Worm (Caenorhabditis elegans) whole organism, L4 larva: ENCODE measurements around the gene col-39.

Source experiments
- Y5F2A.4 ChIP-seq: fragments of 200-800 bp; sonication (Bioruptor generic); optimal IDR thresholded peaks from 2 replicates; lab custom pipeline; 2018; ENCODE audit warnings: mild to moderate bottlenecking, missing genetic modification characterization, missing compliant biosample characterization
- ZK546.5 ChIP-seq, 2 experiments: sonication (generic microtip); optimal IDR thresholded peaks; 2 replicates each; lab custom pipeline; 2017; ENCODE audit warnings: missing biosample characterization in 2 of 2, missing genetic modification characterization in 2 of 2
- dpl-1 ChIP-seq: fragments of 150-350 bp; optimal IDR thresholded peaks from 2 replicates; lab custom pipeline; 2014; ENCODE audit warnings: missing biosample characterization, missing genetic modification reagents, missing genetic modification characterization
- egl-27 ChIP-seq: sonication (generic microtip); optimal IDR thresholded peaks from 3 replicates; lab custom pipeline; 2017; ENCODE audit warnings: missing biosample characterization, missing genetic modification reagents, missing genetic modification characterization
- fkh-10 ChIP-seq: fragments of 150-350 bp; optimal IDR thresholded peaks from 2 replicates; lab custom pipeline; 2014; ENCODE audit warnings: missing biosample characterization, missing genetic modification reagents, missing genetic modification characterization
- fos-1 ChIP-seq: fragments of 150-350 bp; optimal IDR thresholded peaks from 2 replicates; lab custom pipeline; 2014; ENCODE audit warnings: missing biosample characterization, missing genetic modification characterization
- lsy-2 ChIP-seq, 2 experiments: fragments of 150-350 bp in 1 of 2; sonication (generic microtip) in 1 of 2; optimal IDR thresholded peaks; 2 replicates each; lab custom pipeline; 2014 to 2017; ENCODE audit warnings: missing biosample characterization in 2 of 2, missing genetic modification characterization in 2 of 2
- mdl-1 ChIP-seq, 2 experiments: fragments of 150-350 bp in 1 of 2; sonication (generic microtip) in 1 of 2; optimal IDR thresholded peaks; 2 replicates each; lab custom pipeline; 2014 to 2017; ENCODE audit warnings: missing biosample characterization in 2 of 2, missing genetic modification characterization in 2 of 2
- pqm-1 ChIP-seq: sonication (generic microtip); optimal IDR thresholded peaks from 2 replicates; lab custom pipeline; 2017; ENCODE audit warnings: missing biosample characterization, missing genetic modification characterization
- snpc-4 ChIP-seq: fragments of 150-350 bp; optimal IDR thresholded peaks from 2 replicates; lab custom pipeline; 2014; ENCODE audit warnings: missing biosample characterization, missing genetic modification characterization

DNA sequence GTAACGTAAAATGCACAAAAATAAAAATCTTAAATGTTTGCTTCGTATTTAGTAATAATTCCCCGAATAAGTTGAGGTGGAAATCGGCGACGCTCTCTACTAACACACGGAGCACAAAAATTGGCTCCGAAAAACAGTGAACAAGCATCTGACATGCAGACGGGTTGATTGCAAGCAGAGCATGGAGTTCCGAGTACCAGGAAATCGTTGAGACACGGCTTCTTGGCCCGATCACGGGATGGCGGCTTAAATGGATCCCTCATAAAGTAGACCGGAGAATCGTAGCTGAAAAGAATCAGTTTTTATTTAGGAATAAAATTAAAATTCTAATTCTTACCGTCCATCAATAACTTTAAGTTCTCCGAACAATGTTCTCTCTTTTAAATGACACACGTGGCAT, 42.4 kb upstream of the col-39 start:
- no peak for TF ChIP-seq Y5F2A.4 (GFP tag; lab: Kevin White, UChicago)
- TF ChIP-seq egl-27: no peak
- TF ChIP-seq lsy-2 (tag; optimal IDR thresholded peaks at IDR 0.05; lab: Kevin White, UChicago): no peak
- no peak for TF ChIP-seq dpl-1
- TF ChIP-seq pqm-1: no peak
- no peak for TF ChIP-seq fos-1 (tag; lab: Kevin White, UChicago)
- TF ChIP-seq ZK546.5 (tag; optimal IDR thresholded peaks at IDR 0.05; lab: Kevin White, UChicago): no peak
- no peak for TF ChIP-seq snpc-4 (tag; lab: Kevin White, UChicago)
- no peak for TF ChIP-seq fkh-10 (GFP tag; lab: Kevin White, UChicago)
- no peak for TF ChIP-seq mdl-1 (tag; optimal IDR thresholded peaks at IDR 0.05; lab: Kevin White, UChicago)
